Worm (Caenorhabditis elegans) whole organism, L2 larva: ENCODE results near the gene H40L08.2.
A peak's percentile ranks its signal among the peaks of the same experiment; 100 is the strongest.

ENCODE experiments used
- C34F6.9 ChIP-seq: fragments of 150-350 bp; optimal IDR thresholded peaks from 2 replicates; lab custom pipeline; 2014; ENCODE audit warnings: missing biosample characterization, missing genetic modification characterization
- alr-1 ChIP-seq: fragments of 150-350 bp; optimal IDR thresholded peaks from 2 replicates; lab custom pipeline; 2014; ENCODE audit warnings: missing biosample characterization, missing genetic modification characterization
- aly-2 ChIP-seq: fragments of 150-350 bp; optimal IDR thresholded peaks from 2 replicates; lab custom pipeline; 2014; ENCODE audit warnings: missing biosample characterization, missing genetic modification characterization
- ama-1 ChIP-seq: fragments of 150-350 bp; optimal IDR thresholded peaks from 2 replicates; lab custom pipeline; 2018; ENCODE audit warnings: inconsistent platforms
- blmp-1 ChIP-seq: sonication (generic microtip); optimal IDR thresholded peaks from 2 replicates; lab custom pipeline; 2017; ENCODE audit warnings: missing genetic modification characterization, mild to moderate bottlenecking, missing compliant biosample characterization, antibody characterized with exemption, moderate library complexity; ENCODE audit not compliant: insufficient read depth
- ceh-16 ChIP-seq: fragments of 150-350 bp; optimal IDR thresholded peaks from 2 replicates; lab custom pipeline; 2014; ENCODE audit warnings: missing biosample characterization, missing genetic modification characterization
- ceh-82 ChIP-seq: fragments of 150-350 bp; optimal IDR thresholded peaks from 2 replicates; lab custom pipeline; 2014; ENCODE audit warnings: missing biosample characterization, missing genetic modification characterization
- crh-2 ChIP-seq: sonication (generic microtip); optimal IDR thresholded peaks from 2 replicates; lab custom pipeline; 2017; ENCODE audit warnings: missing biosample characterization, missing genetic modification characterization
- dmd-4 ChIP-seq: sonication (generic microtip); optimal IDR thresholded peaks from 2 replicates; lab custom pipeline; 2017; ENCODE audit warnings: missing biosample characterization, missing genetic modification characterization
- elt-3 ChIP-seq: sonication (generic microtip); optimal IDR thresholded peaks from 2 replicates; lab custom pipeline; 2017; ENCODE audit warnings: missing biosample characterization, missing genetic modification characterization
- fos-1 ChIP-seq: fragments of 150-350 bp; optimal IDR thresholded peaks from 2 replicates; lab custom pipeline; 2014; ENCODE audit warnings: missing biosample characterization, missing genetic modification characterization
- gmeb-1 ChIP-seq: fragments of 150-350 bp; optimal IDR thresholded peaks from 2 replicates; lab custom pipeline; 2014; ENCODE audit warnings: missing biosample characterization, missing genetic modification characterization
- lin-11 ChIP-seq: fragments of 150-350 bp; sonication (generic microtip); optimal IDR thresholded peaks from 2 replicates; lab custom pipeline; 2014; ENCODE audit warnings: missing biosample characterization, missing genetic modification characterization, inconsistent platforms, mixed read lengths
- lin-13 ChIP-seq: fragments of 150-350 bp; optimal IDR thresholded peaks from 2 replicates; lab custom pipeline; 2014; ENCODE audit warnings: missing biosample characterization, missing genetic modification reagents, missing genetic modification characterization
- lin-39 ChIP-seq: fragments of 150-350 bp; optimal IDR thresholded peaks from 2 replicates; lab custom pipeline; 2014; ENCODE audit warnings: missing biosample characterization, missing genetic modification reagents, missing genetic modification characterization
- lsy-2 ChIP-seq, 2 experiments: fragments of 150-350 bp in 1 of 2; sonication (generic microtip) in 1 of 2; optimal IDR thresholded peaks; 2 replicates each; lab custom pipeline; 2014 to 2017; ENCODE audit warnings: missing biosample characterization in 2 of 2, missing genetic modification characterization in 2 of 2
- mbf-1 ChIP-seq: sonication (generic microtip); optimal IDR thresholded peaks from 2 replicates; lab custom pipeline; 2017; ENCODE audit warnings: missing biosample characterization, missing genetic modification characterization
- mdl-1 ChIP-seq, 2 experiments: fragments of 150-350 bp in 1 of 2; sonication (generic microtip) in 1 of 2; optimal IDR thresholded peaks; 2 replicates each; lab custom pipeline; 2017; ENCODE audit warnings: missing biosample characterization in 2 of 2, missing genetic modification characterization in 2 of 2
- nhr-10 ChIP-seq: sonication (generic microtip); optimal IDR thresholded peaks from 2 replicates; lab custom pipeline; 2017; ENCODE audit warnings: missing biosample characterization, missing genetic modification characterization
- nhr-11 ChIP-seq: fragments of 150-350 bp; optimal IDR thresholded peaks from 2 replicates; lab custom pipeline; 2014; ENCODE audit warnings: missing biosample characterization, missing genetic modification characterization
- nhr-12 ChIP-seq: fragments of 150-350 bp; optimal IDR thresholded peaks from 2 replicates; lab custom pipeline; 2014; ENCODE audit warnings: missing biosample characterization, missing genetic modification characterization
- nhr-21 ChIP-seq: fragments of 150-350 bp; optimal IDR thresholded peaks from 2 replicates; lab custom pipeline; 2014; ENCODE audit warnings: missing biosample characterization, missing genetic modification characterization
- nhr-23 ChIP-seq: fragments of 150-350 bp; optimal IDR thresholded peaks from 2 replicates; lab custom pipeline; 2014; ENCODE audit warnings: missing biosample characterization, missing genetic modification reagents, missing genetic modification characterization
- nhr-25 ChIP-seq: fragments of 150-350 bp; sonication (generic microtip); optimal IDR thresholded peaks from 3 replicates; lab custom pipeline; 2014; ENCODE audit warnings: missing biosample characterization, missing genetic modification characterization
- nhr-6 ChIP-seq: fragments of 150-350 bp; optimal IDR thresholded peaks from 2 replicates; lab custom pipeline; 2014; ENCODE audit warnings: missing biosample characterization, missing genetic modification characterization
- nhr-77 ChIP-seq: fragments of 150-350 bp; optimal IDR thresholded peaks from 2 replicates; lab custom pipeline; 2014; ENCODE audit warnings: missing biosample characterization, missing genetic modification characterization
- peb-1 ChIP-seq: fragments of 150-350 bp; optimal IDR thresholded peaks from 2 replicates; lab custom pipeline; 2014; ENCODE audit warnings: missing biosample characterization, missing genetic modification characterization
- sem-4 ChIP-seq: fragments of 150-350 bp; optimal IDR thresholded peaks from 2 replicates; lab custom pipeline; 2014; ENCODE audit warnings: missing biosample characterization, missing genetic modification reagents, missing genetic modification characterization
- skn-1 ChIP-seq: sonication (generic microtip); optimal IDR thresholded peaks from 2 replicates; lab custom pipeline; 2017; ENCODE audit warnings: missing biosample characterization, missing genetic modification characterization
- sma-9 ChIP-seq, 2 experiments: fragments of 150-350 bp in 1 of 2; sonication (generic microtip) in 1 of 2; optimal IDR thresholded peaks; 2 replicates each; lab custom pipeline; 2014 to 2016; ENCODE audit warnings: missing genetic modification characterization in 2 of 2, mild to moderate bottlenecking in 1 of 2, missing biosample characterization in 1 of 2, missing compliant biosample characterization in 1 of 2, missing genetic modification reagents in 1 of 2, moderate library complexity in 1 of 2
- unc-39 ChIP-seq: fragments of 150-350 bp; optimal IDR thresholded peaks from 2 replicates; lab custom pipeline; 2014; ENCODE audit warnings: missing biosample characterization, missing genetic modification characterization
- unc-55 ChIP-seq: fragments of 150-350 bp; sonication (generic microtip); optimal IDR thresholded peaks from 3 replicates; lab custom pipeline; 2014; ENCODE audit warnings: missing biosample characterization, missing genetic modification reagents, missing genetic modification characterization
- unc-62 ChIP-seq: fragments of 150-350 bp; optimal IDR thresholded peaks from 2 replicates; lab custom pipeline; 2014; ENCODE audit warnings: missing biosample characterization, missing genetic modification reagents, missing genetic modification characterization
- zag-1 ChIP-seq: fragments of 150-350 bp; optimal IDR thresholded peaks from 2 replicates; lab custom pipeline; 2014; ENCODE audit warnings: missing biosample characterization, missing genetic modification characterization
- ztf-11 ChIP-seq: sonication (generic microtip); optimal IDR thresholded peaks from 2 replicates; lab custom pipeline; 2017; ENCODE audit warnings: missing biosample characterization, missing genetic modification characterization
- ztf-4 ChIP-seq: fragments of 150-350 bp; optimal IDR thresholded peaks from 2 replicates; lab custom pipeline; 2014; ENCODE audit warnings: missing biosample characterization, missing genetic modification characterization

The H40L08.2 gene

ce11 chrX:15072877-15073276 is 4.7 kb downstream of the H40L08.2 start (continued):
- TF ChIP-seq mbf-1 (tag; lab: Kevin White, UChicago) (no peak), blmp-1 (tag; lab: Kevin White, UChicago) (peak; percentile 92), nhr-23 (tag; lab: Kevin White, UChicago) (no peak), nhr-12 (tag; lab: Kevin White, UChicago) (no peak), mdl-1 (tag; optimal IDR thresholded peaks at IDR 0.05; lab: Kevin White, UChicago) (no peak), sma-9 (GFP tag; optimal IDR thresholded peaks at IDR 0.05; lab: Kevin White, UChicago) (peak; percentile 65), sma-9 (tag; optimal IDR thresholded peaks at IDR 0.05; lab: Kevin White, UChicago) (no peak), nhr-11 (tag; lab: Kevin White, UChicago) (no peak), lin-13 (GFP tag; lab: Kevin White, UChicago) (no peak), crh-2 (tag; lab: Kevin White, UChicago) (no peak), ztf-11 (tag; lab: Kevin White, UChicago) (no peak), ceh-16 (tag; lab: Kevin White, UChicago) (no peak), lin-39 (tag; lab: Kevin White, UChicago) (no peak), nhr-10 (no peak), nhr-6 (no peak), skn-1 (tag; lab: Kevin White, UChicago) (no peak), C34F6.9 (no peak), nhr-21 (tag; lab: Kevin White, UChicago) (peak; percentile 60)

ce11 chrX:15070137-15070536 is 7.4 kb downstream of the H40L08.2 start:
- no peak for TF ChIP-seq ceh-16 (tag; lab: Kevin White, UChicago)
- no peak for TF ChIP-seq peb-1

- TF ChIP-seq ama-1 (lab: Kevin White, UChicago) (no peak), nhr-12 (tag; lab: Kevin White, UChicago) (no peak), nhr-77 (no peak), ztf-11 (tag; lab: Kevin White, UChicago) (no peak), zag-1 (tag; lab: Kevin White, UChicago) (no peak), fos-1 (tag; lab: Kevin White, UChicago) (no peak), alr-1 (no peak), unc-39 (no peak), peb-1 (no peak), dmd-4 (no peak), sem-4 (no peak), aly-2 (no peak), C34F6.9 (no peak), lin-11 (tag; lab: Kevin White, UChicago) (no peak), nhr-25 (tag; lab: Kevin White, UChicago) (no peak), unc-62 (GFP tag; lab: Kevin White, UChicago) (no peak), nhr-21 (tag; lab: Kevin White, UChicago) (no peak), gmeb-1 (tag; lab: Kevin White, UChicago) (no peak), nhr-6 (no peak), nhr-10 (no peak)
Observed at ce11 chrX:15069242-15069641, 8.3 kb downstream of the H40L08.2 start, which contains the start of gene mam-6. mam-6 (minus strand) TSS chrX:15069342.

ce11 chrX:15060303-15060702 is 17.2 kb downstream of the H40L08.2 start, which contains the start of gene fbxa-96:
fbxa-96 (minus strand) TSS chrX:15060403.
- TF ChIP-seq ceh-16 (tag; lab: Kevin White, UChicago), result no peak
- TF ChIP-seq unc-39, result no peak
- TF ChIP-seq blmp-1 (tag; lab: Kevin White, UChicago), result no peak
- no peak for TF ChIP-seq ztf-11 (tag; lab: Kevin White, UChicago)
- TF ChIP-seq ztf-4 (tag; lab: Kevin White, UChicago), result no peak
- no peak for TF ChIP-seq nhr-12 (tag; lab: Kevin White, UChicago)
- TF ChIP-seq alr-1, result no peak
- TF ChIP-seq dmd-4, result no peak
- no peak for TF ChIP-seq skn-1 (tag; lab: Kevin White, UChicago)
- TF ChIP-seq nhr-25 (tag; lab: Kevin White, UChicago), result no peak
- no peak for TF ChIP-seq ceh-82 (tag; lab: Kevin White, UChicago)

- TF ChIP-seq mbf-1 (tag; lab: Kevin White, UChicago) (no peak), unc-55 (GFP tag; lab: Kevin White, UChicago) (no peak), mdl-1 (tag; optimal IDR thresholded peaks at IDR 0.05; lab: Kevin White, UChicago) (no peak), ceh-82 (tag; lab: Kevin White, UChicago) (no peak), ztf-11 (tag; lab: Kevin White, UChicago) (no peak), elt-3 (tag; lab: Kevin White, UChicago) (no peak), lsy-2 (tag; optimal IDR thresholded peaks at IDR 0.05; lab: Kevin White, UChicago) (no peak), nhr-23 (tag; lab: Kevin White, UChicago) (no peak)
- TF ChIP-seq, all 48 proteins: peak for 0
Observed at ce11 chrX:15057900-15058299, 19.6 kb downstream of the H40L08.2 start.
